Worm (Caenorhabditis elegans): ENCODE results near the gene F38A1.15.

The F38A1.15 gene

DNA sequence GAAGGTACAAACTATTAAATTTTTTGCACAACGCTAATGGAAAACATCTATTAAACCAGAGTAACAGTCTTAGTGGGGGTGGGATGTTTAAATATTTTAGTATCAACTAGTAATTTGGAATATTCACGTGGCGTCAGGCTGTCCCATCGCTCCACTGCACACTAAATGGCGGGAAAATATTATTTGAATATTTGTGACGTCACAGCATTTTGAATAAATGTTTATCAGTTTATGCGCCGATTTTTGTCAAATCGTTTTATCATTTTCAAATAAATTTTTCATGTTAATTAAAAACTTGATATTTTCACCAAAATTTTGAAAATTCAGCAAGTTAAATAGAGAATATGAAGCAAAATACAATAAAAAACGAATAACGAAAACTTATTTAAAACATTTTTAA lies at the start of gene F38A1.15:
Gene F38A1.15 (minus strand): TSS at position 101 of the 400 bp plus-strand sequence.
- no peak for TF ChIP-seq unc-62 (GFP tag; optimal IDR thresholded peaks at IDR 0.05)

DNA sequence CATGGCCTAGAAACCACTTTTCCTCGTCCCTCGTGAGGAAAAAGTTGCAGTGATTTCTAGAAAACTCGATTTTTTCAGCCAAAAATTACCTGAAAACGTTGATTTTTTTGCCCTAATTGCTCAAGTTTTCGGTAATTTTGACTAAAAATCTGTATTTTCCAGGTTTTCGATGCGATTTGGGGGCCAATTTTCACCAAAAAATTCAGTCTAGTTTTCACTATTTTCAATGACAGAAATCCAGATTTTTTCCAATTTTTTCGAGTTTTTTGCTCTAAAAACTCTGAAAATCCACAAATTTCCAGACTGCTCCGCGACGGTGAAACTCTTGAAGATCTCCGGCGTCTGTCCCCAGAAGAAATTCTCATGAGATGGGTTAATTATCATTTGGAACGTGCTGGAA lies 46.1 kb upstream of the F38A1.15 start, which contains the start of gene plst-1:
Gene plst-1 (plus strand): TSS at position 301 of the 400 bp plus-strand sequence.
- no peak for TF ChIP-seq unc-62 (GFP tag; optimal IDR thresholded peaks at IDR 0.05)

DNA sequence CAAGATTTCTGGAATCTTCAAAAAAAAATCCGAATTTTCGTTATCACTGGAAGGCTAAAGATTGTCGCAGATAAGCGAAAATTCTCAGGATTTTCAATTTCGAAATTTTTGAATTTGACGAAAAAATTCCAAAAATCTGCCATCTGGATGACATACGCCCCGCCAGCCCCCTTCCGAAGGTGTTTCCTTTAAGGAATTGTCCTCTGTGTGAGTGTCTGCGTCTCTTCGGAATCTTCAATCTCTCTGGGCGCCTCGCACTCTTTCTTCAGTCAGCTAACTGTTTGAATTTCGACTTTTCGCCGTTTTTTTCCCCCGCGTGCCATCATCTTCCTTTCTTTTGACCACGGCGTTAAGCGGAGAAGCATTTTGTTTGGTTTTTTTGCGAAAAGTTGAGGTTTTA lies 43.4 kb upstream of the F38A1.15 start:
- TF ChIP-seq unc-62 (GFP tag; optimal IDR thresholded peaks at IDR 0.05): no peak

- no peak for TF ChIP-seq unc-62 (GFP tag; optimal IDR thresholded peaks at IDR 0.05)
Measured at ce11 chrIV:1284877-1285276, 41.7 kb upstream of the F38A1.15 start.

DNA sequence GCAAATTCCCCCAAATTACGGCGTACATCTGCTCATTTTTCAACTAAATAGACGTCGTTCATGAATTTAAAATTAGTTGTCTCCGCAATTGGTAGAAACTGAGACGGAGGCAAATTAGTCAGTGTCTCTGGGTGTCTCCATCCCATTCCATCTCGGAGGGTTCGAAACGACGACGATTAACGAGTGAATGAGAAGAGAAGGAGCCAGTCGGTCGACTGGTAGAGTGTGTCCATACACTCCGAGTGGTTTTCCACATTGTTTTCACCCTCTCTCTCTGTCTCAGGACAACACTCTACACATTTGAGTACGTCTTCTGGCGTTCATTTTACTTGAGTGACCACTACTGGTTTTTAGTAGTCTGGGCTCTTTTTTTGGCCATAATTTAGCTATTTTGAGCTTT lies 35.8 kb upstream of the F38A1.15 start:
- TF ChIP-seq unc-62 (GFP tag; optimal IDR thresholded peaks at IDR 0.05): no peak

DNA sequence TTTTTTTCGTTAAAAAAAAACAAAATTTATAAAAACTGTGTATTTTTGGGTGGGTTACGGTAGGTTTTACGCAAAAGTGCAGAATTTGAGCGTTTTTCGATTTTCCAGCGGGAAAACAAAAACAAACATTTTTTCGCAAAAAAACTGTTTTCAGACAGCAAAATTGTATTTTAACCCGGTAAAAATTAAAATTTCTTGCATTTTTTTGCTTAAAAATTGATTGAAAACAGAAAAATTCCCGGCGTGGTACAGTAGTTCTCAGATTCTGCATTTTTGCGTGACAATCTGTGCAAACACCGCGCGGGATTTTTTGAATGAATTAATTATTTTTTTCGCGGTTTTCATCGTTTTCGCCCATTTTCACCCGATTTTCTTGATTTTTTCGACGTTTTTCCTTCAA lies 33.9 kb upstream of the F38A1.15 start:
- no peak for TF ChIP-seq unc-62 (GFP tag; optimal IDR thresholded peaks at IDR 0.05)

DNA sequence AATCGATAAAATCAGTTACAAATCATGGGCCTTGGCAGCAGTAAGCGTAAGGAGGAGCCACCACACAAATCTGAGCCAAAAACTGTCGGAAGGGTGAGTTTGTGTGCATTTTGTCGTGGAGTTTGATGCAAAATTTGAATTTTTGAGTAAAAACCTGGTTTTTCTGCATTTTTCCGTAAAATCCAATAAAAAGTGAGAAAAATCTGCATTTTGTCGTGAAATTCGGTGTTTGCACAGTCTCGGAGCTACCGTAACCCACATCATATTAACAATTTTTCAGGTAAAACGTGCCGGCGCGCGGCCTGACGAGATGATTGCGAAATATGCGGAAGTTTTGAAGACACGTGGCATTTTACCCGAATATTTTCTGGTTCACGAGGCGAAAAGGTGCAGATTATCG lies 32.7 kb upstream of the F38A1.15 start:
- no peak for TF ChIP-seq unc-62 (GFP tag; optimal IDR thresholded peaks at IDR 0.05)

DNA sequence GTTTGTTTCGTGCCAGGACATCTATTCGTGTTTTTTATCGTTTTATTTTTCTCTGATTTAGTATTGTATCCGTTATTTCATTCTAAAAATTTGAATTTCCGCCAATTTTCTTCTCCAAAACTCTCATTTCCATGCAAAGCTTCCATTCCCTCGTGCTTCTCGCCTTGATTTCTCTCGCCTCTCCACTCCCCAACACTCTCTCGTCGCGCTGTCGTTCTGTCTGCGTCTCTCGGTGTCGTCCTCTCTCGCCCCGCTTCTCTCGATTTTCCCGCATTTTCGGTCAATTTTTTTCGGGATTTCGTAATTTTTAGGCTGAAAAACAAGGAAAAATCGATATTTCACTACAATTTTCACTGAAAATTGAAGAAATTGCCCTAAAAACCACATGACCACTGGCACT lies 31.4 kb upstream of the F38A1.15 start, which contains the start of gene C09E9.1:
Gene C09E9.1 (plus strand): TSS at position 286 of the 400 bp plus-strand sequence.
- TF ChIP-seq unc-62 (GFP tag; optimal IDR thresholded peaks at IDR 0.05): no peak

ce11 chrIV:1266724-1267123 lies 23.5 kb upstream of the F38A1.15 start, which contains the start of gene clec-170:
clec-170 (plus strand) TSS chrIV:1266866.
- TF ChIP-seq unc-62 (GFP tag; optimal IDR thresholded peaks at IDR 0.05): no peak

DNA sequence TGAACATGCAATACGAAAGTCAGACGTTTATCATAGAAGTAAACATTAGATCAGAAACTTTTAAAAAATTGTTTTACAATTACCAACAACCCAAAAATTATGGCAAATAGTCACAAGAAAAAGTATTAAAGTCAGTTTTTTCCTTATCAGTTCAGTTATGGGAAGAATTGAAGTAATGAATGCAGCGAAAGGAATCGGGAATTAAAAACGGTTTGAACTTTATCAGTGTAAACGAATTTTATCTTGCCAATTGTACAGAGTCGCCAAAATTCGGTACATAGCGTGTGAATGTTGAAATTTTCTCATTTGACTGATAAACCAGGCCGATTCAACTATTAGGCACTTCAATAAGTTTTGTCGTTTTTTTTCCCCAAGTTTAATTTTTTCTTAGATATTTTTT lies 22.9 kb upstream of the F38A1.15 start:
- TF ChIP-seq unc-62 (GFP tag; optimal IDR thresholded peaks at IDR 0.05): no peak

- TF ChIP-seq unc-62 (GFP tag; optimal IDR thresholded peaks at IDR 0.05): no peak
Measured at ce11 chrIV:1264928-1265327, 21.7 kb upstream of the F38A1.15 start, which contains the start of gene F38A1.13. F38A1.13 (plus strand) TSS chrIV:1265228.

DNA sequence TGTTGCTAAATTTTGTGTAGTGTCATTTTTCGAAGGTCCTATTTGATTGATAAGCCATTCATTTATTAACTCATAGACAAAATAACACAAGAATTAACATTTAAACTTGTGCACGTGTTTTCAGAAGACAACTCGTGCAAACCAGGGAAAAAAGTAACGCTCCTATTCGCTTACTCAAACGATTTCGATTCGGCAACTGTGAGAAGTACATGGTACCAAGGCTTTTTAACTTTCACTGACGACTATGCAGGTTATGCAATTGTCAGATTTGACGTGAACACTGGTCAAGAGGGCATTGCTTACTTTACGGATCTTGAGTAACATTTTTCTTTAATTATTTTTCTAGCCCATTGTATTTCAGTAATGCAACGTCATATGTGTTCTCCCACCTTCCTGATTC lies 18.7 kb upstream of the F38A1.15 start:
- no peak for TF ChIP-seq unc-62 (GFP tag; optimal IDR thresholded peaks at IDR 0.05)

- TF ChIP-seq unc-62 (GFP tag; optimal IDR thresholded peaks at IDR 0.05): no peak
Measured at ce11 chrIV:1261024-1261423, 17.8 kb upstream of the F38A1.15 start, which contains the start of gene clec-169. clec-169 (plus strand) TSS chrIV:1261324.

DNA sequence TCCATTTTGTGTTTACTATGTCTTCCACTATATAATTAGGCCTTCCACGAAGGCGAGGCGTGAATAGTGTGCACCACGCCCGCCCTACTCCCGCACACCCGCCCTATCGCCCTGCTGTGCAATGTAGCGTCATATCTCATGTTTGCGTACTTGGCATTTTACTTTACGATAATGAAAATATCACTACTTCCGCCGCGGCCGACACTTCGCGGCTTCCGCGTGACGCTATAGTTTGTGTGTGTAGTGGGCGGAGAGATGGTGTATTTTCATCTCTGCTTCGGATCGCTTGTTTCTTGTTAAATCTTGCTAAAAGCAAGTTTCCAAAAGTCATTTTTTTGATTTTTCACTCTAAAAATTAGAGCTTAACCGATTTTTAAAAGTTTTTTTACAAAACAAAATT lies 17.3 kb upstream of the F38A1.15 start:
- TF ChIP-seq unc-62 (GFP tag; optimal IDR thresholded peaks at IDR 0.05): no peak

DNA sequence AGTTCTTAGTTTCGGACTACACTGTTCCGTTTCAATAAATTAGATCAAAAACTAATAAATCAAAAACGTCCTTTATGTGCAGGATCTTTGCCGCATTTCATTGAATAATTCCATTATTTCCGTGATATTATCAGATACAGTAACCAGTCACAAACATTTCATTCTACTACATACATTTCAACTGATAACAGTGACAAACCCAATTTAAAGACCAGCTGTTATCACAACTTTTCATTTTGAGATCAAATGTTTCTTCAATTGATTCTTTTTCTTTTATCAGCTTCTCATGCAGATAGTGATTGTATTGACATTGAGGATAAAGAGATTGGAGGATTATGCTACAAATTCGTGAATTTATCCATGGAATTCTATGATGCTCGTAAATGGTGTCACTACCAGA lies 13.5 kb upstream of the F38A1.15 start, which contains the start of gene clec-168:
Gene clec-168 (plus strand): TSS at position 247 of the 400 bp plus-strand sequence.
- TF ChIP-seq unc-62 (GFP tag; optimal IDR thresholded peaks at IDR 0.05): no peak

DNA sequence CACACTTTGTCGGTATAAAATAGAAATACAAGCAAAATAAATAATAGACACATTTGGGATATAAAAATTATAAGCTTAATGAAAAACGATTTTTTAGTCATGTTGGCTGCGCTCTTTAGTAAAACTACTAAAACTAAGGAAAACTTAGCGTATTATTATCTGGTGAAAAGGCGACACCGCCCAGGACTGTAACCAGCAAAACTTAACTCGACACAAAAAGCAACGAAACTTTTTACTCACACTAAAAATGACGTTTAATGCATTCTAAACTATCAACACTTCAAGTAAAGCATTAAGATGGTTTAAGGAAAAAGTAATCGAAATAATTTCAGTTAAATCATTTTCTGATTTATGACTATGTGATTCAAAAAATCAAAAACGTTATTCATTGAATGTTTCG lies 12.4 kb upstream of the F38A1.15 start, which contains the start of gene clec-167:
Gene clec-167 (minus strand): TSS at position 101 of the 400 bp plus-strand sequence.
- no peak for TF ChIP-seq unc-62 (GFP tag; optimal IDR thresholded peaks at IDR 0.05)

- TF ChIP-seq unc-62 (GFP tag; optimal IDR thresholded peaks at IDR 0.05): no peak
Measured at ce11 chrIV:1251242-1251911, 8.2 kb upstream of the F38A1.15 start, which contains the start of the genes clec-166 and F38A1.6. clec-166 (minus strand) TSS chrIV:1251342. F38A1.6 (plus strand) TSS chrIV:1251861.
